Fruit fly (Drosophila melanogaster): ENCODE results near the gene Zmynd8.
A peak's percentile ranks its signal among the peaks of the same experiment; 100 is the strongest.

Zmynd8 gene

DNA sequence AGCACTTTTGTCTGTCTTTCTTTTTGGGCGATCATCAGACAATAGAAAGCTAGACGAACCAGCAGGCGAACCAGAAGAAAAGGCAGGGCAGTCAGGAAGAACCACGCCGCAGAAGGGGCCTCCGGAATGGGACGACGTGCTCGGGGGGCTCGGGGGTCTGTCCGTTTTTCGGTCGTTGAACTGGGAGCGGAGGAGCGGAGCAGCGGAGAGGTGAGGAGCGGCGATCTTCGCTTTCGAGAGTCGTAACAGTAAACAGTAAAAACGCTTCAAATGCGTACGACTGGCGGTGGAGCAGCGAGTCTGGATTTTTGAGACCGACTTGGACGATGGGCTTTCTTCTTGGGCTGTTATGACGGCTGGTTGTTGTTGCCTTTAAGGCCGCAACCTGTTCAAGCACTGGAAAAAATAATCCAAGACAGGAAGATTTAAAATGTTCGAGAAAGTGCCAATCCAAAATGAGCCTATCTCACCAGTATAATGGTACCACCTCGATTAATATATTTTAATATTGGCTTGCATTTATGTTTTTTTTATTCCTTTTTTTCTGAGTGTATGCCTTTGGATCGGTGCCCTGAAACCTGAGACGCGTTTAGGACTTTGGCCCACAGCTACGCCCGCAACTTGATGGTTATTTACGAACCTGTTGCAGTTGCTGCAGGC, 17.6 kb downstream of the Zmynd8 start:
- TF ChIP-seq CG43689 (GFP tag; IDR thresholded peaks at IDR 0.05) = no peak
- peak; percentile 75 for TF ChIP-seq H15 (GFP tag; IDR thresholded peaks at IDR 0.05)
- peak; percentile 39; the same call in 1 of the 2 replicates for TF ChIP-seq CG11085 (GFP tag; IDR thresholded peaks at IDR 0.05)
- peak; percentile 87 for TF ChIP-seq sisA (GFP tag; IDR thresholded peaks at IDR 0.05)
- peak; percentile 92 for TF ChIP-seq CG9727 (GFP tag; optimal IDR thresholded peaks at IDR 0.05)
- TF ChIP-seq Dek (tag; optimal IDR thresholded peaks at IDR 0.05) = peak; percentile 37
- TF ChIP-seq Camta (GFP tag; optimal IDR thresholded peaks at IDR 0.05) = peak; percentile 89
- TF ChIP-seq CG12236 (GFP tag; optimal IDR thresholded peaks at IDR 0.05) = peak; percentile 84
- no peak for TF ChIP-seq HLH4C (GFP tag; IDR thresholded peaks at IDR 0.05; ENCODE audit: partially characterized antibody)
- TF ChIP-seq sens (GFP tag) = peak; percentile 99
- TF ChIP-seq hth (optimal IDR thresholded peaks at IDR 0.05) = no peak
- TF ChIP-seq CG17359 (tag; optimal IDR thresholded peaks at IDR 0.05) = peak; percentile 92
- peak; percentile 93 for TF ChIP-seq unpg (GFP tag; optimal IDR thresholded peaks at IDR 0.05)
- peak; percentile 61 for TF ChIP-seq CG15269 (tag; optimal IDR thresholded peaks at IDR 0.05)
- TF ChIP-seq CG10209 (GFP tag; optimal IDR thresholded peaks at IDR 0.05) = peak; percentile 85
- TF ChIP-seq CG7928 (GFP tag; optimal IDR thresholded peaks at IDR 0.05) = no peak
- no peak for TF ChIP-seq CG4282 (GFP tag; optimal IDR thresholded peaks at IDR 0.05)
- TF ChIP-seq pho (GFP tag; optimal IDR thresholded peaks at IDR 0.05) = peak; percentile 15
- peak; percentile 67 for TF ChIP-seq CG32767 (GFP tag; IDR thresholded peaks at IDR 0.05)
- TF ChIP-seq CG6272 (GFP tag; IDR thresholded peaks at IDR 0.05) = peak; percentile 61
- no peak for TF ChIP-seq emc (GFP tag; optimal IDR thresholded peaks at IDR 0.05)
- TF ChIP-seq CG4360 (GFP tag; IDR thresholded peaks at IDR 0.05) = peak; percentile 83
- peak; percentile 83 for TF ChIP-seq ind (GFP tag; optimal IDR thresholded peaks at IDR 0.05)
- no peak for TF ChIP-seq GATAe (GFP tag; conservative IDR thresholded peaks at IDR 0.05)
- TF ChIP-seq CG17361 (GFP tag; IDR thresholded peaks at IDR 0.05) = peak; percentile 91
- peak; percentile 86 for TF ChIP-seq pnt (GFP tag; optimal IDR thresholded peaks at IDR 0.05)
- peak in 1 of 2 experiments; percentile 34 for TF ChIP-seq tll (GFP tag; optimal IDR thresholded peaks at IDR 0.05)
- peak; percentile 97 for TF ChIP-seq Med (GFP tag)
- peak; percentile 60; the same call in 2 of the 3 replicates for TF ChIP-seq tgo (GFP tag; IDR thresholded peaks at IDR 0.05)
- peak; percentile 72 for TF ChIP-seq CG12104 (GFP tag; optimal IDR thresholded peaks at IDR 0.05)
- peak; percentile 89 for TF ChIP-seq CG7839 (tag; optimal IDR thresholded peaks at IDR 0.05)
- peak; percentile 81 for TF ChIP-seq CG17385 (GFP tag; optimal IDR thresholded peaks at IDR 0.05)
- no peak for TF ChIP-seq D19B (GFP tag; optimal IDR thresholded peaks at IDR 0.05)
- peak; percentile 53 for TF ChIP-seq Meics (GFP tag; optimal IDR thresholded peaks at IDR 0.05)
- TF ChIP-seq Sin3A (optimal IDR thresholded peaks at IDR 0.05) = no peak
- peak; percentile 54 for TF ChIP-seq CG14441 (GFP tag; IDR thresholded peaks at IDR 0.05)
- TF ChIP-seq Neu2 (GFP tag; optimal IDR thresholded peaks at IDR 0.05; ENCODE audit: borderline replicate concordance) = no peak
- TF ChIP-seq row (GFP tag; IDR thresholded peaks at IDR 0.05) = peak; percentile 79
- peak; percentile 26 for TF ChIP-seq Myb (GFP tag; optimal IDR thresholded peaks at IDR 0.05)
- peak; percentile 90 for TF ChIP-seq Six4 (GFP tag; optimal IDR thresholded peaks at IDR 0.05)
- TF ChIP-seq NfI (GFP tag; optimal IDR thresholded peaks at IDR 0.05) = peak; percentile 81
- peak; percentile 69; the same call in 1 of the 3 replicates for TF ChIP-seq ase (GFP tag; IDR thresholded peaks at IDR 0.05)
- no peak for TF ChIP-seq CG1832 (GFP tag; optimal IDR thresholded peaks at IDR 0.05)
- TF ChIP-seq CG9876 (GFP tag; optimal IDR thresholded peaks at IDR 0.05) = peak; percentile 58
- TF ChIP-seq Gug (GFP tag; IDR thresholded peaks at IDR 0.05) = peak; percentile 71; the same call in 2 of the 4 replicates
- peak; percentile 74; the same call in 1 of the 3 replicates for TF ChIP-seq CG7357 (GFP tag; IDR thresholded peaks at IDR 0.05)
- TF ChIP-seq CG8944 (GFP tag; optimal IDR thresholded peaks at IDR 0.05) = peak; percentile 83
- TF ChIP-seq inv (GFP tag; IDR thresholded peaks at IDR 0.05; ENCODE audit: partially characterized antibody) = no peak
- peak; percentile 67; the same call in 2 of the 3 replicates for TF ChIP-seq CG11695 (GFP tag; IDR thresholded peaks at IDR 0.05)
- TF ChIP-seq Optix (GFP tag; IDR thresholded peaks at IDR 0.05) = peak; percentile 84; the same call in 2 of the 3 replicates
- TF ChIP-seq CG12219 (GFP tag; optimal IDR thresholded peaks at IDR 0.05) = peak; percentile 87

Data from whole organism, embryonic.